Fruit fly (Drosophila melanogaster): ENCODE measurements around the gene Scsalpha1.

Scsalpha1 gene

DNA sequence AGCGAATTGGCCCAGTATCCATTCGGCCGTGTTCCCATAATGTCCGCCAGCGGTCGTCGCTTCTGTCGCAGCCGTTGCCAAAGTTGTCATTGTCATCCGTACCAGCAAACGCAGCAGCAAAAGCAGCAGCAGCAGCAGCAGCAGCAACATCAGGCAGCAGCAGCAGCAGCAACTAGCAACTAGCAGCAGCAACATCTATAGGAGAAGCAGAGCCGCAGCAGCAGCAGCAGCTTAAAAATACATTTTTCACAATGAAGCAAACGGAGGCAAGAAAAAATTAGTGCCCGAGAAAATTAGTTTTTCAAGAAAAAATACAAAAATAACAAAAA, 11.4 kb downstream of the Scsalpha1 start:
- peak in 1 of 2 experiments; percentile 58 for TF ChIP-seq Trl (optimal IDR thresholded peaks at IDR 0.05)
- no peak for TF ChIP-seq Trl (GFP tag; optimal IDR thresholded peaks at IDR 0.05)
- TF ChIP-seq Awh (GFP tag; IDR thresholded peaks at IDR 0.05): peak; percentile 80
- TF ChIP-seq CG8290 (GFP tag; optimal IDR thresholded peaks at IDR 0.05): no peak
- peak in 1 of 2 experiments; percentile 39 for TF ChIP-seq CG8290 (tag; optimal IDR thresholded peaks at IDR 0.05)
- TF ChIP-seq Neu2 (GFP tag; optimal IDR thresholded peaks at IDR 0.05; ENCODE audit: borderline replicate concordance): no peak
- 0 out of 2 replicates have a peak, but pooled peaks have one; percentile 12 for TF ChIP-seq CG42726 (GFP tag; IDR thresholded peaks at IDR 0.05; ENCODE audit: partially characterized antibody)
- TF ChIP-seq NC2α (GFP tag; optimal IDR thresholded peaks at IDR 0.05): no peak
- no peak for TF ChIP-seq CG12391 (tag; optimal IDR thresholded peaks at IDR 0.05)
- no peak for TF ChIP-seq wek (GFP tag; optimal IDR thresholded peaks at IDR 0.05)
- TF ChIP-seq Deaf1 (tag; optimal IDR thresholded peaks at IDR 0.05): peak; percentile 48
- no peak for TF ChIP-seq amos (GFP tag; IDR thresholded peaks at IDR 0.05; ENCODE audit: partially characterized antibody)
- no peak for TF ChIP-seq p53 (GFP tag; optimal IDR thresholded peaks at IDR 0.05)
- peak; percentile 66 for TF ChIP-seq Med (GFP tag)
- TF ChIP-seq CG17802 (tag; optimal IDR thresholded peaks at IDR 0.05): no peak
- TF ChIP-seq gem (tag; optimal IDR thresholded peaks at IDR 0.05): no peak
- TF ChIP-seq Adf1 (GFP tag; IDR thresholded peaks at IDR 0.05): peak; percentile 46
- peak; percentile 59; the same call in 2 of the 3 replicates for TF ChIP-seq CG6175 (GFP tag; IDR thresholded peaks at IDR 0.05)
- peak; percentile 6 for TF ChIP-seq disco-r (GFP tag; optimal IDR thresholded peaks at IDR 0.05)
- TF ChIP-seq HmgZ (tag; optimal IDR thresholded peaks at IDR 0.05): no peak
- peak; percentile 75 for TF ChIP-seq Jarid2 (GFP tag; optimal IDR thresholded peaks at IDR 0.05)
- TF ChIP-seq chm (GFP tag; IDR thresholded peaks at IDR 0.05): 0 out of 2 replicates have a peak, but pooled peaks have one; percentile 16
- TF ChIP-seq oc (tag; optimal IDR thresholded peaks at IDR 0.05): no peak
- TF ChIP-seq ash1 (GFP tag; optimal IDR thresholded peaks at IDR 0.05): no peak
- TF ChIP-seq Bgb (GFP tag; IDR thresholded peaks at IDR 0.05; ENCODE audit: partially characterized antibody): peak; percentile 20; the same call in 1 of the 2 replicates

DNA sequence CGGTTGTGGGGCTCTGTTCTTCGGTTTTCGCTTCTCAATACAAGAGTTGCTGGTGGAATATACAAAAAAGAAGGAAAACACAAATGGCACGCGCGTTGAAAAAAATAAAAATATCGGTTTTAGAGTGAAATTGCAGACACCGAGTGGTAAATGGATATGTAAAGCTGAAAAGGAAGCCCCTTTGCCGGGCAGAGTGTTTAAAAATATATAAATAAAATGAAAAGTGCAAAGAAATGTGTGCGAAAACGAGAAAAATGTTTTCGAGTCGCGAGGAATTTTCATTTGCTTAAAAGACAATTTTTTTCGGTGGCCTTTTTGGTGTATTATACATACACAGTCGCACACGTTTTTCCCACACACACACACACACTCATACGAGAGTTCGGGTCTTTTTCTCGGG, 11.9 kb downstream of the Scsalpha1 start:
- TF ChIP-seq Hand (GFP tag; optimal IDR thresholded peaks at IDR 0.05): no peak
- TF ChIP-seq Deaf1 (tag; optimal IDR thresholded peaks at IDR 0.05): peak; percentile 82
- no peak for TF ChIP-seq CG9437 (GFP tag; optimal IDR thresholded peaks at IDR 0.05)
- no peak for TF ChIP-seq gcm2 (GFP tag; optimal IDR thresholded peaks at IDR 0.05)
- no peak for TF ChIP-seq CG30403 (GFP tag; optimal IDR thresholded peaks at IDR 0.05)
- TF ChIP-seq trh (GFP tag; optimal IDR thresholded peaks at IDR 0.05): no peak
- peak; percentile 38 for TF ChIP-seq cg (GFP tag; optimal IDR thresholded peaks at IDR 0.05)
- TF ChIP-seq Med (GFP tag): peak; percentile 8
- TF ChIP-seq grau (tag; optimal IDR thresholded peaks at IDR 0.05): no peak
- TF ChIP-seq sd (tag; optimal IDR thresholded peaks at IDR 0.05): peak; percentile 61

DNA sequence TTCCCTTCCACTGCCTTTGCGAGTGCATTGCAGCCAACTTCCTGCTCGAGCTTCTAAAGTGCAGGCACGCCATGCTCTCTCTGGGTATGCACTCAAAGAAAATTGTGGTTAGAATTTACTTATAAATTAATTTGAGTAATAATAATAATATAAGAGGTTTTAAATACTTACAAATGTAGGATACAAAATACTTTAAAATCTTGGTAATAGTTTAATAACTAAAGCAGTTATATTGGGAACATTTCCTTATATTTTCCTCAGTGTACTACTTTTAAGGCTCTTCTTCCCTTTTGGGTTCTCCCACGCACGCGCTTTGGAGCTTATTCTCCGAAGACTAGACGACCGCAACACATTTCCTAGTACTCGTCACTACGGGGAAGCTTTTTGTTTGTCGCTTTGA, 12.5 kb downstream of the Scsalpha1 start:
- no peak for TF ChIP-seq CG31365 (tag; optimal IDR thresholded peaks at IDR 0.05)
- TF ChIP-seq sug (tag; optimal IDR thresholded peaks at IDR 0.05): peak; percentile 79
- no peak for TF ChIP-seq CG33213 (GFP tag; optimal IDR thresholded peaks at IDR 0.05)
- no peak for TF ChIP-seq hkb (optimal IDR thresholded peaks at IDR 0.05)
- TF ChIP-seq hkb (GFP tag; IDR thresholded peaks at IDR 0.05): peak; percentile 89
- TF ChIP-seq esg (GFP tag; conservative IDR thresholded peaks at IDR 0.05): peak; percentile 77
- peak; percentile 89 for TF ChIP-seq CG12391 (tag; optimal IDR thresholded peaks at IDR 0.05)
- TF ChIP-seq tx (GFP tag; optimal IDR thresholded peaks at IDR 0.05): no peak
- 0 out of 4 replicates have a peak, but pooled peaks have one; percentile 34 for TF ChIP-seq chinmo (GFP tag; IDR thresholded peaks at IDR 0.05; ENCODE audit: partially characterized antibody)
- TF ChIP-seq unpg (GFP tag; optimal IDR thresholded peaks at IDR 0.05): peak; percentile 84
- TF ChIP-seq cato (GFP tag; optimal IDR thresholded peaks at IDR 0.05; ENCODE audit: borderline replicate concordance): peak; percentile 18
- TF ChIP-seq ewg (GFP tag; optimal IDR thresholded peaks at IDR 0.05): peak; percentile 95
- no peak for TF ChIP-seq sc (optimal IDR thresholded peaks at IDR 0.05)
- TF ChIP-seq sc (GFP tag; optimal IDR thresholded peaks at IDR 0.05): peak; percentile 58
- no peak for TF ChIP-seq maf-S (GFP tag; optimal IDR thresholded peaks at IDR 0.05)
- peak; percentile 24; the same call in 2 of the 3 replicates for TF ChIP-seq croc (GFP tag; conservative IDR thresholded peaks at IDR 0.05)
- no peak for TF ChIP-seq Sin3A (optimal IDR thresholded peaks at IDR 0.05)
- no peak for TF ChIP-seq pros (GFP tag; optimal IDR thresholded peaks at IDR 0.05)
- TF ChIP-seq gem (tag; optimal IDR thresholded peaks at IDR 0.05): peak; percentile 92
- TF ChIP-seq NfI (GFP tag; optimal IDR thresholded peaks at IDR 0.05): no peak

Measured in whole organism, embryonic.